Fruit fly (Drosophila melanogaster): ENCODE measurements around the gene CG11035.
A peak's percentile ranks its signal among the peaks of the same experiment; 100 is the strongest.

CG11035 gene

DNA sequence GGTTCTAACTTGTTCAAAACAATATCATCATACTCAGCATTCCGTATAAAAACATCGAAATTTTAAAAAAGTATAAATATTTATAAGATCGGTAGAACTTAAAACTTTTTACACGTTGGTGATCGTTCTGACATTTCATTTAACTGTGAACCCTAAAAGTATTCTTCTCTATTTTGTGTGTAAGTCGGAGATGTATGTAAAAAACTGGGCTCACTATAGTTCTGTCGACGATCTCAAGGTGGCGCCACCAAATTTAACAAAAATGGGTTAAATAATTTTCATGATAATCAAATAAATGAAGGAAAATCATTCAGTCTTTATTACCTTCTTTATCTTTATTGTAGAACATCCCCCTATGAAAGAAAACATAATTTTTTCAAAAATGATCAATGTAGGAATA lies 51.4 kb downstream of the CG11035 start (continued):
- no peak for TF ChIP-seq CG17328 (GFP tag; IDR thresholded peaks at IDR 0.05)
- no peak for TF ChIP-seq CG1233 (GFP tag; optimal IDR thresholded peaks at IDR 0.05)
- peak; percentile 31 for TF ChIP-seq CG17829 (tag; optimal IDR thresholded peaks at IDR 0.05)
- TF ChIP-seq CG18262 (tag; optimal IDR thresholded peaks at IDR 0.05) = peak; percentile 22
- TF ChIP-seq CG11696 (GFP tag; IDR thresholded peaks at IDR 0.05) = no peak
- TF ChIP-seq mam (GFP tag; optimal IDR thresholded peaks at IDR 0.05) = no peak
- TF ChIP-seq vvl (GFP tag; IDR thresholded peaks at IDR 0.05) = no peak
- TF ChIP-seq repo (GFP tag; optimal IDR thresholded peaks at IDR 0.05) = no peak
- TF ChIP-seq Nf-YA (GFP tag; IDR thresholded peaks at IDR 0.05) = no peak
- no peak for TF ChIP-seq CG2120 (GFP tag; optimal IDR thresholded peaks at IDR 0.05)
- TF ChIP-seq Vsx1 (GFP tag; optimal IDR thresholded peaks at IDR 0.05) = no peak
- no peak for TF ChIP-seq CG7357 (GFP tag; IDR thresholded peaks at IDR 0.05)
- TF ChIP-seq Ssrp (tag; optimal IDR thresholded peaks at IDR 0.05) = no peak
- TF ChIP-seq ttk (GFP tag; IDR thresholded peaks at IDR 0.05) = no peak
- TF ChIP-seq CG9797 (GFP tag; optimal IDR thresholded peaks at IDR 0.05) = no peak
- no peak for TF ChIP-seq twi (tag; optimal IDR thresholded peaks at IDR 0.05)
- TF ChIP-seq br (optimal IDR thresholded peaks at IDR 0.05) = no peak
- no peak for TF ChIP-seq Abd-B (GFP tag; optimal IDR thresholded peaks at IDR 0.05)
- no peak for TF ChIP-seq cas (GFP tag; IDR thresholded peaks at IDR 0.05)
- TF ChIP-seq pan (optimal IDR thresholded peaks at IDR 0.05) = no peak
- no peak for TF ChIP-seq pan (GFP tag; optimal IDR thresholded peaks at IDR 0.05 in 1 of 2, IDR thresholded peaks at IDR 0.05 in 1 of 2)
- no peak for TF ChIP-seq Optix (GFP tag; IDR thresholded peaks at IDR 0.05)
- TF ChIP-seq amos (GFP tag; IDR thresholded peaks at IDR 0.05; ENCODE audit: partially characterized antibody) = peak; percentile 65
- TF ChIP-seq MESR4 (GFP tag; optimal IDR thresholded peaks at IDR 0.05) = no peak
- TF ChIP-seq Lhr (GFP tag; optimal IDR thresholded peaks at IDR 0.05) = peak; percentile 67
- no peak for TF ChIP-seq Dp (GFP tag; optimal IDR thresholded peaks at IDR 0.05)
- no peak for TF ChIP-seq Nf-YB (GFP tag; optimal IDR thresholded peaks at IDR 0.05)
- TF ChIP-seq Lpt (GFP tag; optimal IDR thresholded peaks at IDR 0.05) = no peak
- no peak for TF ChIP-seq CG6791 (GFP tag; IDR thresholded peaks at IDR 0.05; ENCODE audit: partially characterized antibody)
- no peak for TF ChIP-seq CG6765 (GFP tag; optimal IDR thresholded peaks at IDR 0.05)
- no peak for TF ChIP-seq bowl (GFP tag; IDR thresholded peaks at IDR 0.05)
- no peak for TF ChIP-seq NC2α (GFP tag; optimal IDR thresholded peaks at IDR 0.05)
- TF ChIP-seq Sry-δ (GFP tag; optimal IDR thresholded peaks at IDR 0.05) = no peak
- peak; percentile 24; the same call in 1 of the 2 replicates for TF ChIP-seq CG13287 (GFP tag; IDR thresholded peaks at IDR 0.05; ENCODE audit: partially characterized antibody)
- no peak for TF ChIP-seq dmrt99B (tag; optimal IDR thresholded peaks at IDR 0.05)
- TF ChIP-seq BtbVII (GFP tag; optimal IDR thresholded peaks at IDR 0.05) = no peak
- TF ChIP-seq CG17359 (tag; optimal IDR thresholded peaks at IDR 0.05) = no peak
- no peak for TF ChIP-seq bigmax (GFP tag; optimal IDR thresholded peaks at IDR 0.05)
- no peak for TF ChIP-seq CG32767 (GFP tag; IDR thresholded peaks at IDR 0.05)
- no peak for TF ChIP-seq CG8924 (tag; optimal IDR thresholded peaks at IDR 0.05)
- TF ChIP-seq CG13296 (GFP tag; optimal IDR thresholded peaks at IDR 0.05) = no peak
- TF ChIP-seq ham (GFP tag; IDR thresholded peaks at IDR 0.05) = no peak
- no peak for TF ChIP-seq CG10147 (GFP tag; optimal IDR thresholded peaks at IDR 0.05)
- TF ChIP-seq gsb-n (tag; optimal IDR thresholded peaks at IDR 0.05) = no peak
- TF ChIP-seq lola (GFP tag; optimal IDR thresholded peaks at IDR 0.05) = no peak
- TF ChIP-seq CG10366 (GFP tag; IDR thresholded peaks at IDR 0.05) = no peak
- no peak for TF ChIP-seq sr (GFP tag; IDR thresholded peaks at IDR 0.05)
- TF ChIP-seq nom (GFP tag; optimal IDR thresholded peaks at IDR 0.05) = no peak
- TF ChIP-seq sens (GFP tag) = peak; percentile 7
- TF ChIP-seq Dip2 (GFP tag; IDR thresholded peaks at IDR 0.05) = no peak
- TF ChIP-seq CG8944 (GFP tag; optimal IDR thresholded peaks at IDR 0.05) = no peak
- no peak for TF ChIP-seq CG14441 (GFP tag; IDR thresholded peaks at IDR 0.05)
- TF ChIP-seq chn (GFP tag; optimal IDR thresholded peaks at IDR 0.05) = no peak
